Fruit fly (Drosophila melanogaster) whole organism, embryonic: ENCODE data around the gene Taf10.
A peak's percentile ranks its signal among the peaks of the same experiment; 100 is the strongest.

Source experiments
- Adf1 ChIP-seq: fragments of 200-800 bp; sonication (Bioruptor generic); IDR thresholded peaks from 2 replicates; pipeline ENCODE4 v1.3.6; 2022; ENCODE audit warnings: missing biosample characterization, missing genetic modification characterization
- Atf6 ChIP-seq: fragments of 200-800 bp; sonication (Bioruptor generic); IDR thresholded peaks from 2 replicates; pipeline ENCODE4 v1.3.6; 2022; ENCODE audit warnings: missing biosample characterization, missing genetic modification characterization
- Awh ChIP-seq: fragments of 200-800 bp; sonication (Bioruptor generic); IDR thresholded peaks from 2 replicates; pipeline ENCODE4, ENCODE4 v1.3.6; 2022; ENCODE audit warnings: missing biosample characterization, missing genetic modification characterization
- C15 ChIP-seq: fragments of 200-800 bp; sonication (Bioruptor generic); IDR thresholded peaks from 3 replicates; pipeline ENCODE4 v1.3.6; 2022; ENCODE audit warnings: missing biosample characterization, missing genetic modification characterization
- CG10274 ChIP-seq: fragments of 200-800 bp; sonication (Bioruptor generic); optimal IDR thresholded peaks from 3 replicates; lab custom pipeline; 2017; ENCODE audit warnings: missing biosample characterization, mild to moderate bottlenecking, missing genetic modification characterization
- CG10321 ChIP-seq: fragments of 200-800 bp; sonication (Bioruptor generic); IDR thresholded peaks from 2 replicates; pipeline ENCODE4 v1.3.6; 2022; ENCODE audit warnings: missing biosample characterization, missing genetic modification characterization
- CG10959 ChIP-seq: fragments of 200-800 bp; sonication (Bioruptor generic); IDR thresholded peaks from 2 replicates; pipeline ENCODE4 v1.3.6; 2022; ENCODE audit warnings: missing biosample characterization, missing genetic modification characterization
- CG13123 ChIP-seq: fragments of 200-800 bp; sonication (Bioruptor generic); optimal IDR thresholded peaks from 2 replicates; lab custom pipeline; 2016; ENCODE audit warnings: missing biosample characterization, missing genetic modification characterization
- CG17328 ChIP-seq: fragments of 200-800 bp; sonication (Bioruptor generic); IDR thresholded peaks from 2 replicates; pipeline ENCODE4 v1.3.6; 2022; ENCODE audit warnings: missing biosample characterization, missing genetic modification characterization
- CG2129 ChIP-seq: fragments of 200-800 bp; sonication (Bioruptor generic); IDR thresholded peaks from 2 replicates; pipeline ENCODE4 v1.3.6; 2022; ENCODE audit warnings: missing biosample characterization, missing genetic modification characterization; ENCODE audit not compliant: partially characterized antibody
- CG2875 ChIP-seq: fragments of 200-800 bp; sonication (Bioruptor generic); optimal IDR thresholded peaks from 2 replicates; lab custom pipeline; 2017; ENCODE audit warnings: missing biosample characterization, mild to moderate bottlenecking, missing genetic modification characterization, missing genetic modification reagents
- CG2889 ChIP-seq: fragments of 200-800 bp; sonication (Bioruptor generic); IDR thresholded peaks from 3 replicates; pipeline ENCODE4 v1.3.6; 2022; ENCODE audit warnings: missing biosample characterization, missing genetic modification characterization
- CG31224 ChIP-seq: fragments of 200-800 bp; sonication (Bioruptor generic); IDR thresholded peaks from 2 replicates; pipeline ENCODE4 v1.3.6; 2022; ENCODE audit warnings: missing biosample characterization, missing genetic modification characterization
- CG31365 ChIP-seq: fragments of 200-800 bp; sonication (Bioruptor generic); optimal IDR thresholded peaks from 2 replicates; lab custom pipeline; 2018; ENCODE audit warnings: missing biosample characterization, mild to moderate bottlenecking, missing genetic modification characterization
- CG3847 ChIP-seq: fragments of 200-800 bp; sonication (Bioruptor generic); IDR thresholded peaks from 2 replicates; pipeline ENCODE4 v1.3.6; 2022; ENCODE audit warnings: missing biosample characterization, missing genetic modification characterization
- CG4424 ChIP-seq: fragments of 200-800 bp; sonication (Bioruptor generic); optimal IDR thresholded peaks from 3 replicates; lab custom pipeline; 2016; ENCODE audit warnings: missing biosample characterization, missing genetic modification characterization
- CG4854 ChIP-seq: fragments of 200-800 bp; sonication (Bioruptor generic); optimal IDR thresholded peaks from 2 replicates; lab custom pipeline; 2016; ENCODE audit warnings: missing biosample characterization, missing genetic modification characterization, inconsistent platforms
- CG7556 ChIP-seq: fragments of 200-800 bp; sonication (Bioruptor generic); optimal IDR thresholded peaks from 2 replicates; lab custom pipeline; 2017; ENCODE audit warnings: missing biosample characterization, mild to moderate bottlenecking, missing genetic modification characterization
- CG7963 ChIP-seq: fragments of 200-800 bp; sonication (Bioruptor generic); IDR thresholded peaks from 3 replicates; pipeline ENCODE4 v1.3.6; 2022; ENCODE audit warnings: missing biosample characterization, missing genetic modification characterization; ENCODE audit not compliant: partially characterized antibody
- CG8290 ChIP-seq, 3 experiments: fragments of 200-800 bp; sonication (Bioruptor generic); optimal IDR thresholded peaks; 2 replicates each; lab custom pipeline; 2016 to 2019; ENCODE audit warnings: missing biosample characterization in 3 of 3, missing genetic modification characterization in 3 of 3, mild to moderate bottlenecking in 2 of 3, moderate library complexity in 1 of 3
- CG8765 ChIP-seq: fragments of 200-800 bp; sonication (Bioruptor generic); IDR thresholded peaks from 2 replicates; pipeline ENCODE4 v1.3.6; 2022; ENCODE audit warnings: missing biosample characterization, missing genetic modification characterization
- CG9817 ChIP-seq: fragments of 200-800 bp; sonication (Bioruptor generic); optimal IDR thresholded peaks from 2 replicates; lab custom pipeline; 2018; ENCODE audit warnings: missing biosample characterization, mild to moderate bottlenecking, missing genetic modification characterization, moderate library complexity
- D19A ChIP-seq: fragments of 200-800 bp; optimal IDR thresholded peaks from 3 replicates; lab custom pipeline; 2019; ENCODE audit warnings: missing biosample characterization, mild to moderate bottlenecking, missing genetic modification characterization, moderate library complexity
- E2f1 ChIP-seq: fragments of 200-800 bp; sonication (Bioruptor generic); IDR thresholded peaks from 2 replicates; pipeline ENCODE4 v1.3.6; 2022; ENCODE audit warnings: missing biosample characterization, missing genetic modification characterization
- Ets65A ChIP-seq: fragments of 200-800 bp; sonication (Bioruptor generic); peaks from one replicate; lab custom pipeline; 2016; ENCODE audit warnings: missing biosample characterization, missing genetic modification characterization
- HmgD ChIP-seq: fragments of 200-800 bp; sonication (Bioruptor generic); optimal IDR thresholded peaks from 3 replicates; lab custom pipeline; 2016; ENCODE audit warnings: missing biosample characterization, missing genetic modification characterization
- Hr78 ChIP-seq, 2 experiments: fragments of 200-800 bp in 1 of 2; fragments of >200 bp in 1 of 2; sonication (Bioruptor generic) in 1 of 2; optimal IDR thresholded peaks; 2 replicates each; lab custom pipeline; 2017 to 2019; ENCODE audit warnings: missing biosample characterization in 2 of 2, missing genetic modification characterization in 2 of 2, mild to moderate bottlenecking in 1 of 2, moderate library complexity in 1 of 2
- Lhr ChIP-seq: fragments of 200-800 bp; sonication (Bioruptor generic); optimal IDR thresholded peaks from 3 replicates; lab custom pipeline; 2017; ENCODE audit warnings: mild to moderate bottlenecking, missing biosample characterization, missing genetic modification reagents, missing genetic modification characterization
- Med ChIP-seq: fragments of 200-800 bp; sonication (Bioruptor generic); peaks from one replicate; lab custom pipeline; 2016; ENCODE audit warnings: missing biosample characterization, missing genetic modification characterization, mild to moderate bottlenecking, inconsistent platforms, moderate library complexity
- Neu2 ChIP-seq: fragments of 200-800 bp; sonication (Bioruptor generic); optimal IDR thresholded peaks from 3 replicates; lab custom pipeline; 2016; ENCODE audit warnings: missing biosample characterization, missing genetic modification characterization, borderline replicate concordance
- Optix ChIP-seq: fragments of 200-800 bp; sonication (Bioruptor generic); IDR thresholded peaks from 3 replicates; pipeline ENCODE4 v1.3.6; 2022; ENCODE audit warnings: missing biosample characterization, missing genetic modification characterization
- Spps ChIP-seq: fragments of 200-800 bp; sonication (Bioruptor generic); optimal IDR thresholded peaks from 2 replicates; lab custom pipeline; 2018; ENCODE audit warnings: missing biosample characterization, mild to moderate bottlenecking, missing genetic modification characterization
- Trl ChIP-seq, 3 experiments: fragments of >200 bp in 2 of 3; fragments of 200-800 bp in 1 of 3; sonication (Bioruptor generic) in 1 of 3; optimal IDR thresholded peaks; 2 replicates in 1 of 3; 3 replicates in 2 of 3; lab custom pipeline; 2016 to 2017; ENCODE audit warnings: missing biosample characterization in 1 of 3, missing genetic modification characterization in 1 of 3
- ab ChIP-seq: fragments of 200-800 bp; sonication (Bioruptor generic); optimal IDR thresholded peaks from 2 replicates; lab custom pipeline; 2016; ENCODE audit warnings: missing biosample characterization, missing genetic modification characterization
- ac ChIP-seq: fragments of 200-800 bp; sonication (Bioruptor generic); optimal IDR thresholded peaks from 3 replicates; lab custom pipeline; 2017; ENCODE audit warnings: missing biosample characterization, mild to moderate bottlenecking, missing genetic modification characterization
- bigmax ChIP-seq: fragments of 200-800 bp; sonication (Bioruptor generic); optimal IDR thresholded peaks from 2 replicates; lab custom pipeline; 2018; ENCODE audit warnings: missing biosample characterization, mild to moderate bottlenecking, missing genetic modification characterization
- cas ChIP-seq: fragments of 200-800 bp; sonication (Bioruptor generic); IDR thresholded peaks from 2 replicates; pipeline ENCODE4 v1.3.6; 2022; ENCODE audit warnings: missing biosample characterization, missing genetic modification characterization
- crc ChIP-seq: fragments of 200-800 bp; sonication (Bioruptor generic); optimal IDR thresholded peaks from 2 replicates; lab custom pipeline; 2016; ENCODE audit warnings: missing biosample characterization, missing genetic modification characterization
- exex ChIP-seq: fragments of 200-800 bp; sonication (Bioruptor generic); optimal IDR thresholded peaks from 4 replicates; lab custom pipeline; 2018; ENCODE audit warnings: missing biosample characterization, mild to moderate bottlenecking, missing genetic modification characterization, moderate library complexity
- ftz-f1 ChIP-seq: fragments of 200-800 bp; sonication (Bioruptor generic); optimal IDR thresholded peaks from 2 replicates; lab custom pipeline; 2016; ENCODE audit warnings: missing biosample characterization, missing genetic modification characterization
- gsb ChIP-seq: fragments of 200-800 bp; sonication (Bioruptor generic); IDR thresholded peaks from 2 replicates; pipeline ENCODE4 v1.3.6; 2022; ENCODE audit warnings: missing biosample characterization, missing genetic modification characterization
- insv ChIP-seq, 2 experiments: fragments of 200-800 bp; sonication (Bioruptor generic); optimal IDR thresholded peaks; 3 replicates each; lab custom pipeline; 2016 to 2018; ENCODE audit warnings: missing biosample characterization in 2 of 2, missing genetic modification characterization in 2 of 2
- inv ChIP-seq: fragments of 200-800 bp; sonication (Bioruptor generic); IDR thresholded peaks from 2 replicates; pipeline ENCODE4 v1.3.6; 2022; ENCODE audit warnings: missing biosample characterization, missing genetic modification characterization; ENCODE audit not compliant: partially characterized antibody
- oc ChIP-seq: fragments of 200-800 bp; sonication (Bioruptor generic); optimal IDR thresholded peaks from 2 replicates; lab custom pipeline; 2018; ENCODE audit warnings: missing biosample characterization, mild to moderate bottlenecking, missing genetic modification characterization, moderate library complexity
- pnt ChIP-seq: fragments of 200-800 bp; sonication (Bioruptor generic); optimal IDR thresholded peaks from 3 replicates; lab custom pipeline; 2016; ENCODE audit warnings: missing biosample characterization, missing genetic modification characterization
- row ChIP-seq: fragments of 200-800 bp; sonication (Bioruptor generic); IDR thresholded peaks from 3 replicates; pipeline ENCODE4 v1.3.6; 2022; ENCODE audit warnings: missing biosample characterization, missing genetic modification characterization
- sd ChIP-seq: fragments of 200-800 bp; sonication (Bioruptor generic); optimal IDR thresholded peaks from 3 replicates; lab custom pipeline; 2018; ENCODE audit warnings: missing biosample characterization, mild to moderate bottlenecking, missing genetic modification characterization, moderate library complexity
- sisA ChIP-seq: fragments of 200-800 bp; sonication (Bioruptor generic); IDR thresholded peaks from 2 replicates; pipeline ENCODE4 v1.3.6; 2022; ENCODE audit warnings: missing biosample characterization, missing genetic modification characterization
- z ChIP-seq: fragments of 200-800 bp; sonication (Bioruptor generic); IDR thresholded peaks from 3 replicates; pipeline ENCODE4 v1.3.6; 2022; ENCODE audit warnings: missing biosample characterization, missing genetic modification characterization

Taf10 gene

DNA sequence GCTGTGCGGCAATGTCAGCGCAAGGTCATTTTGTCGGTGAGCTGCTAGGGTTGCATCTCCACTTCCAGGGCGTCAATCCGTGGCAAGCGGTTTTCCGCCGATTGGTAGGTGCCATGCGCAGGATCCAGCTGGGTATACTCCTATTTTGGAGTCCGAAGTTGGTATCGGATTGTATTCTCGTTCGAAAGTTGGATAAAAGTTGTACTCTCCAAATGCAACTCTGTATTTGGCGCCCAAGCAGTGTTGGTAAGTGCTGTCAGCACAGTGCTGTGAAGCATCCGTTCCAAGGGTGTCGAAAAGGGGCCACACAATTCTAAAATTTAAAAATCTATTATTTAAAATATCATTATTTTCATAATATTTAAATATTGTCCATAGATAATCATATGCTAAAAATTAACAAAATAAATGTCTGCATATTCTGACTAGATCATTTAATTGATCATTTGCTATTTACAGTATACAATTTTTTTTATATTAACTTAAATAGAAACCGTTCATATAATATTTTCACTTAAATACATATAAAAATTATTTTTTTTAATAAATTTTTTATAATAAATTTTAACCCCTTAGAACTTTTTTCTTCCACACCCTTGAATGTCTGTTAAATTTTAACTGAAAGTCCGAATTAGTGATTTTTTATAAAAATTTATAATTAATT, 19.1 kb upstream of the Taf10 start (continued):
- TF ChIP-seq cas (GFP tag; lab: Robert Waterston, UW) (peak; percentile 88), insv (GFP tag; optimal IDR thresholded peaks at IDR 0.05; lab: Kevin White, UChicago) (peak in 1 of 2 experiments; percentile 67), sisA (peak; percentile 88), CG3847 (GFP tag; lab: Robert Waterston, UW) (peak; percentile 96), pnt (GFP tag; lab: Kevin White, UChicago) (peak; percentile 66), Adf1 (GFP tag; lab: Robert Waterston, UW) (peak; percentile 65), CG31365 (tag; lab: Kevin White, UChicago) (peak; percentile 60), Med (GFP tag; lab: Kevin White, UChicago) (peak; percentile 99), CG31224 (GFP tag; lab: Robert Waterston, UW) (peak; percentile 80), z (GFP tag; lab: Robert Waterston, UW) (no peak), Optix (GFP tag; lab: Robert Waterston, UW) (peak; percentile 80), exex (tag; lab: Kevin White, UChicago) (no peak), CG7963 (GFP tag; lab: Robert Waterston, UW) (peak; percentile 35; the same call in 1 of the 3 replicates), Neu2 (GFP tag; lab: Kevin White, UChicago) (peak; percentile 40), CG13123 (GFP tag; lab: Kevin White, UChicago) (peak; percentile 72), CG2875 (GFP tag; lab: Kevin White, UChicago) (no peak), C15 (peak; percentile 56; the same call in 1 of the 3 replicates), bigmax (GFP tag; lab: Kevin White, UChicago) (peak; percentile 53), Hr78 (GFP tag; optimal IDR thresholded peaks at IDR 0.05; lab: Kevin White, UChicago) (peak in 1 of 2 experiments; percentile 9), oc (tag; lab: Kevin White, UChicago) (no peak), CG7556 (peak; percentile 77), Lhr (GFP tag; lab: Kevin White, UChicago) (peak; percentile 78), Trl (optimal IDR thresholded peaks at IDR 0.05; lab: Kevin White, UChicago) (no peak), Trl (GFP tag; optimal IDR thresholded peaks at IDR 0.05; lab: Kevin White, UChicago) (peak; percentile 81), E2f1 (peak; percentile 81), ab (GFP tag; lab: Kevin White, UChicago) (peak; percentile 2), CG4424 (peak; percentile 89), Awh (GFP tag; lab: Robert Waterston, UW) (peak; percentile 80), CG8290 (GFP tag; optimal IDR thresholded peaks at IDR 0.05; lab: Kevin White, UChicago) (peak; percentile 82), CG8290 (tag; optimal IDR thresholded peaks at IDR 0.05; lab: Kevin White, UChicago) (peak; percentile 94 to 96), CG2889 (GFP tag; lab: Robert Waterston, UW) (peak; percentile 59; the same call in 1 of the 3 replicates), CG10321 (peak; percentile 42), Atf6 (GFP tag; lab: Robert Waterston, UW) (peak; percentile 81), gsb (GFP tag; lab: Robert Waterston, UW) (peak; percentile 73), Ets65A (GFP tag; lab: Kevin White, UChicago) (peak; percentile 99), D19A (tag; lab: Kevin White, UChicago) (peak; percentile 83), Spps (tag; lab: Kevin White, UChicago) (peak; percentile 30), ftz-f1 (GFP tag; lab: Kevin White, UChicago) (peak; percentile 99), CG10274 (peak; percentile 65), sd (tag; lab: Kevin White, UChicago) (peak; percentile 46), HmgD (peak; percentile 0), CG9817 (tag; lab: Kevin White, UChicago) (peak; percentile 89), crc (GFP tag; lab: Kevin White, UChicago) (peak; percentile 59), inv (GFP tag; lab: Robert Waterston, UW) (peak; percentile 36; the same call in 1 of the 2 replicates), CG4854 (GFP tag; lab: Kevin White, UChicago) (peak; percentile 78), CG8765 (GFP tag; lab: Robert Waterston, UW) (peak; percentile 76), ac (GFP tag; lab: Kevin White, UChicago) (no peak), row (GFP tag; lab: Robert Waterston, UW) (peak; percentile 94), CG10959 (GFP tag; lab: Robert Waterston, UW) (peak; percentile 63), CG2129 (GFP tag; lab: Robert Waterston, UW) (no peak), CG17328 (GFP tag; lab: Robert Waterston, UW) (peak; percentile 72)
